Worm (Caenorhabditis elegans) whole organism, L2 larva: ENCODE results near the gene srz-32.

ENCODE experiments used
- ZK546.5 ChIP-seq: sonication (generic microtip); optimal IDR thresholded peaks from 2 replicates; lab custom pipeline; 2017; ENCODE audit warnings: missing biosample characterization, missing genetic modification characterization
- dmd-4 ChIP-seq: sonication (generic microtip); optimal IDR thresholded peaks from 2 replicates; lab custom pipeline; 2017; ENCODE audit warnings: missing biosample characterization, missing genetic modification characterization
- nhr-11 ChIP-seq: fragments of 150-350 bp; optimal IDR thresholded peaks from 2 replicates; lab custom pipeline; 2014; ENCODE audit warnings: missing biosample characterization, missing genetic modification characterization
- nhr-77 ChIP-seq: fragments of 150-350 bp; optimal IDR thresholded peaks from 2 replicates; lab custom pipeline; 2014; ENCODE audit warnings: missing biosample characterization, missing genetic modification characterization
- skn-1 ChIP-seq: sonication (generic microtip); optimal IDR thresholded peaks from 2 replicates; lab custom pipeline; 2017; ENCODE audit warnings: missing biosample characterization, missing genetic modification characterization
- snpc-4 ChIP-seq: fragments of 150-350 bp; optimal IDR thresholded peaks from 2 replicates; lab custom pipeline; 2014; ENCODE audit warnings: missing biosample characterization, missing genetic modification characterization

ce11 chrIV:3400941-3401340 is 35.2 kb upstream of the srz-32 start:
- no peak for TF ChIP-seq skn-1 (tag; lab: Kevin White, UChicago)
- TF ChIP-seq ZK546.5, result no peak
- TF ChIP-seq dmd-4 (tag; lab: Kevin White, UChicago), result no peak
- TF ChIP-seq snpc-4, result no peak
- TF ChIP-seq nhr-11 (tag; lab: Kevin White, UChicago), result no peak
- no peak for TF ChIP-seq nhr-77 (tag; lab: Kevin White, UChicago)
